Worm (Caenorhabditis elegans): ENCODE data around the gene F28B4.4.

Gene F28B4.4

ce11 chrX:3184649-3185048 lies 24.8 kb downstream of the F28B4.4 start:
- TF ChIP-seq aha-1 (tag; optimal IDR thresholded peaks at IDR 0.05) (no peak), lir-3 (tag; optimal IDR thresholded peaks at IDR 0.05; ENCODE audit: poor library complexity) (no peak), irx-1 (tag; optimal IDR thresholded peaks at IDR 0.05) (no peak), fkh-10 (GFP tag; optimal IDR thresholded peaks at IDR 0.05) (no peak), hpl-2 (GFP tag; optimal IDR thresholded peaks at IDR 0.05) (no peak), ceh-88 (GFP tag; IDR thresholded peaks at IDR 0.05) (no peak), hlh-17 (GFP tag; optimal IDR thresholded peaks at IDR 0.05; ENCODE audit: borderline replicate concordance) (no peak), pag-3 (tag; optimal IDR thresholded peaks at IDR 0.05; ENCODE audit: borderline replicate concordance, insufficient read depth) (no peak), mab-9 (GFP tag; IDR thresholded peaks at IDR 0.05) (no peak), ceh-63 (GFP tag; optimal IDR thresholded peaks at IDR 0.05) (no peak), snu-23 (GFP tag; optimal IDR thresholded peaks at IDR 0.05) (no peak), pqm-1 (tag; optimal IDR thresholded peaks at IDR 0.05) (no peak), efl-1 (optimal IDR thresholded peaks at IDR 0.05) (no peak), efl-1 (GFP tag; optimal IDR thresholded peaks at IDR 0.05 in 1 of 2) (no peak), sptf-1 (tag; optimal IDR thresholded peaks at IDR 0.05) (no peak), mep-1 (tag; optimal IDR thresholded peaks at IDR 0.05) (no peak), lin-15B (tag; optimal IDR thresholded peaks at IDR 0.05) (no peak), egl-27 (tag; optimal IDR thresholded peaks at IDR 0.05) (no peak), ceh-82 (tag; optimal IDR thresholded peaks at IDR 0.05) (no peak), lin-13 (GFP tag; optimal IDR thresholded peaks at IDR 0.05) (no peak)

ce11 chrX:3181870-3182269 lies 27.6 kb downstream of the F28B4.4 start:
- TF ChIP-seq zip-4 (GFP tag; optimal IDR thresholded peaks at IDR 0.05) (no peak), egl-13 (tag; optimal IDR thresholded peaks at IDR 0.05) (no peak), elt-2 (tag; optimal IDR thresholded peaks at IDR 0.05) (peak; percentile 45), lin-13 (GFP tag; optimal IDR thresholded peaks at IDR 0.05) (no peak), efl-1 (optimal IDR thresholded peaks at IDR 0.05) (no peak), efl-1 (GFP tag; optimal IDR thresholded peaks at IDR 0.05 in 1 of 2) (peak in 1 of 2 experiments; percentile 81)

- TF ChIP-seq ceh-82 (tag; optimal IDR thresholded peaks at IDR 0.05) (peak in 1 of 3 experiments; percentile 2), nhr-77 (tag; optimal IDR thresholded peaks at IDR 0.05) (no peak), ceh-90 (tag; optimal IDR thresholded peaks at IDR 0.05) (no peak), lin-14 (GFP tag; optimal IDR thresholded peaks at IDR 0.05) (peak; percentile 66), fkh-10 (GFP tag; optimal IDR thresholded peaks at IDR 0.05) (peak; percentile 71)
Measured at ce11 chrX:3181376-3181775, 28.0 kb downstream of the F28B4.4 start.

- no peak for TF ChIP-seq nhr-19 (GFP tag; conservative IDR thresholded peaks at IDR 0.05)
Measured at ce11 chrX:3178501-3178900, 30.9 kb downstream of the F28B4.4 start, which contains the start of gene klp-4. Gene klp-4, minus strand, starts transcription at chrX:3178701.

- no peak for TF ChIP-seq efl-1 (optimal IDR thresholded peaks at IDR 0.05)
- TF ChIP-seq efl-1 (GFP tag; optimal IDR thresholded peaks at IDR 0.05 in 1 of 2): no peak
- TF ChIP-seq sox-4 (tag; optimal IDR thresholded peaks at IDR 0.05): no peak
- TF ChIP-seq F16B12.6 (tag; optimal IDR thresholded peaks at IDR 0.05): no peak
- no peak for TF ChIP-seq tbx-2 (tag; optimal IDR thresholded peaks at IDR 0.05)
- no peak for TF ChIP-seq Y116A8C.19 (tag; optimal IDR thresholded peaks at IDR 0.05; ENCODE audit: borderline replicate concordance)
- no peak for TF ChIP-seq dpl-1 (GFP tag; optimal IDR thresholded peaks at IDR 0.05)
- no peak for TF ChIP-seq lin-14 (GFP tag; optimal IDR thresholded peaks at IDR 0.05)
- TF ChIP-seq sup-37 (GFP tag; optimal IDR thresholded peaks at IDR 0.05): no peak
- TF ChIP-seq ceh-88 (GFP tag; IDR thresholded peaks at IDR 0.05): no peak
Measured at ce11 chrX:3176728-3177127, 32.7 kb downstream of the F28B4.4 start.
